Worm (Caenorhabditis elegans): ENCODE data around the gene srt-32.
A peak's percentile ranks its signal among the peaks of the same experiment; 100 is the strongest.

Gene srt-32

ce11 chrV:14540932-14541331, 18.5 kb upstream of the srt-32 start:
- peak in 1 of 2 experiments; percentile 58 for TF ChIP-seq unc-62 (GFP tag; optimal IDR thresholded peaks at IDR 0.05 in 1 of 2)
- no peak for TF ChIP-seq unc-62 (tag; optimal IDR thresholded peaks at IDR 0.05)
- TF ChIP-seq unc-39 (tag; optimal IDR thresholded peaks at IDR 0.05), result no peak
- no peak for TF ChIP-seq zip-2 (tag; optimal IDR thresholded peaks at IDR 0.05)

- no peak for TF ChIP-seq madf-9 (GFP tag; conservative IDR thresholded peaks at IDR 0.05)
- TF ChIP-seq T26A8.4 (GFP tag; IDR thresholded peaks at IDR 0.05), result no peak
- no peak for TF ChIP-seq lim-7 (GFP tag; IDR thresholded peaks at IDR 0.05)
- TF ChIP-seq daf-8 (GFP tag; IDR thresholded peaks at IDR 0.05), result no peak
- no peak for TF ChIP-seq pha-4 (GFP tag; IDR thresholded peaks at IDR 0.05)
- TF ChIP-seq pha-4 (tag; optimal IDR thresholded peaks at IDR 0.05), result no peak
- peak; percentile 57 for TF ChIP-seq dmd-6 (GFP tag; IDR thresholded peaks at IDR 0.05)
- TF ChIP-seq lin-29 (GFP tag; IDR thresholded peaks at IDR 0.05), result no peak
- no peak for TF ChIP-seq mxl-2 (GFP tag; conservative IDR thresholded peaks at IDR 0.05)
- TF ChIP-seq saeg-2 (GFP tag; IDR thresholded peaks at IDR 0.05), result no peak
- TF ChIP-seq tra-1 (GFP tag; IDR thresholded peaks at IDR 0.05), result peak; percentile 50; the same call in 1 of the 2 replicates
- no peak for TF ChIP-seq sdz-12 (GFP tag; optimal IDR thresholded peaks at IDR 0.05)
- no peak for TF ChIP-seq ceh-32 (tag; optimal IDR thresholded peaks at IDR 0.05; ENCODE audit: poor library complexity)
- TF ChIP-seq nhr-6 (tag; optimal IDR thresholded peaks at IDR 0.05), result peak; percentile 73
- TF ChIP-seq lin-13 (GFP tag; optimal IDR thresholded peaks at IDR 0.05), result no peak
- TF ChIP-seq tag-97 (GFP tag; IDR thresholded peaks at IDR 0.05), result no peak
- TF ChIP-seq T20F7.1 (GFP tag; optimal IDR thresholded peaks at IDR 0.05), result no peak
- TF ChIP-seq ces-1 (GFP tag; optimal IDR thresholded peaks at IDR 0.05), result no peak
- no peak for TF ChIP-seq hlh-30 (tag; optimal IDR thresholded peaks at IDR 0.05; ENCODE audit: insufficient read depth)
- TF ChIP-seq egl-27 (tag; optimal IDR thresholded peaks at IDR 0.05), result no peak
- TF ChIP-seq php-3 (GFP tag; IDR thresholded peaks at IDR 0.05), result 0 out of 2 replicates have a peak, but pooled peaks have one; percentile 40
- TF ChIP-seq jun-1 (tag; optimal IDR thresholded peaks at IDR 0.05), result peak; percentile 80
- TF ChIP-seq daf-12 (tag; optimal IDR thresholded peaks at IDR 0.05), result no peak
- TF ChIP-seq hif-1 (tag; optimal IDR thresholded peaks at IDR 0.05), result no peak
- peak; percentile 94 for TF ChIP-seq pqm-1 (tag; optimal IDR thresholded peaks at IDR 0.05)
- TF ChIP-seq lin-38 (GFP tag; IDR thresholded peaks at IDR 0.05), result no peak
- TF ChIP-seq cey-2 (tag; optimal IDR thresholded peaks at IDR 0.05; ENCODE audit: borderline replicate concordance, insufficient read depth), result no peak
- TF ChIP-seq vab-7 (GFP tag; IDR thresholded peaks at IDR 0.05), result no peak
- no peak for TF ChIP-seq aly-2 (tag; optimal IDR thresholded peaks at IDR 0.05)
- no peak for TF ChIP-seq nhr-25 (tag; optimal IDR thresholded peaks at IDR 0.05; ENCODE audit: borderline replicate concordance, insufficient read depth)
- no peak for TF ChIP-seq dpl-1 (GFP tag; optimal IDR thresholded peaks at IDR 0.05)
- TF ChIP-seq ceh-82 (tag; optimal IDR thresholded peaks at IDR 0.05), result no peak
- TF ChIP-seq lin-15B (tag; optimal IDR thresholded peaks at IDR 0.05), result no peak
- no peak for TF ChIP-seq nhr-48 (tag; optimal IDR thresholded peaks at IDR 0.05)
- no peak for TF ChIP-seq F49E8.2 (tag; optimal IDR thresholded peaks at IDR 0.05; ENCODE audit: borderline replicate concordance)
- TF ChIP-seq nhr-76 (tag; optimal IDR thresholded peaks at IDR 0.05), result no peak
- TF ChIP-seq dmd-8 (GFP tag; IDR thresholded peaks at IDR 0.05), result no peak
- peak; percentile 86 for TF ChIP-seq nhr-28 (tag; optimal IDR thresholded peaks at IDR 0.05)
- TF ChIP-seq nhr-77 (tag; optimal IDR thresholded peaks at IDR 0.05), result peak; percentile 65
- TF ChIP-seq zag-1 (tag; optimal IDR thresholded peaks at IDR 0.05), result no peak
- no peak for TF ChIP-seq daf-16 (GFP tag; optimal IDR thresholded peaks at IDR 0.05)
- TF ChIP-seq daf-16 (tag; optimal IDR thresholded peaks at IDR 0.05), result peak; percentile 32
- TF ChIP-seq mxl-3 (GFP tag; optimal IDR thresholded peaks at IDR 0.05), result no peak
- no peak for TF ChIP-seq dmd-9 (GFP tag; IDR thresholded peaks at IDR 0.05)
- TF ChIP-seq snpc-1.2 (GFP tag; IDR thresholded peaks at IDR 0.05), result no peak
- no peak for TF ChIP-seq R02D3.7 (tag; optimal IDR thresholded peaks at IDR 0.05)
- TF ChIP-seq nhr-42 (GFP tag; IDR thresholded peaks at IDR 0.05), result no peak
These were observed 17.3 kb upstream of the srt-32 start for ce11 chrV:14542138-14542537.

Data from whole organism, L4 larva.